Worm (Caenorhabditis elegans) whole organism, L3 larva: ENCODE measurements around the gene pmp-5.

ENCODE experiments used
- ama-1 ChIP-seq: fragments of 150-350 bp; optimal IDR thresholded peaks from 2 replicates; lab custom pipeline; 2018
- egl-27 ChIP-seq: sonication (generic microtip); optimal IDR thresholded peaks from 4 replicates; lab custom pipeline; 2017; ENCODE audit warnings: missing biosample characterization, missing genetic modification reagents, missing genetic modification characterization
- elt-2 ChIP-seq: sonication (generic microtip); optimal IDR thresholded peaks from 2 replicates; lab custom pipeline; 2016; ENCODE audit warnings: missing genetic modification reagents, mild to moderate bottlenecking, missing genetic modification characterization, missing compliant biosample characterization
- fkh-10 ChIP-seq: sonication (generic microtip); optimal IDR thresholded peaks from 2 replicates; lab custom pipeline; 2017; ENCODE audit warnings: missing biosample characterization, missing genetic modification reagents, missing genetic modification characterization
- lin-39 ChIP-seq: fragments of 150-350 bp; optimal IDR thresholded peaks from 2 replicates; lab custom pipeline; 2018; ENCODE audit warnings: missing biosample characterization, missing genetic modification reagents, missing genetic modification characterization
- pqm-1 ChIP-seq: fragments of 150-350 bp; optimal IDR thresholded peaks from 2 replicates; lab custom pipeline; 2017; ENCODE audit warnings: missing biosample characterization, missing genetic modification characterization, inconsistent platforms
- sea-2 ChIP-seq: fragments of 150-350 bp; sonication (generic microtip); optimal IDR thresholded peaks from 4 replicates; lab custom pipeline; 2014; ENCODE audit warnings: missing biosample characterization, missing genetic modification reagents, missing genetic modification characterization
- skn-1 ChIP-seq: fragments of 150-350 bp; optimal IDR thresholded peaks from 2 replicates; lab custom pipeline; 2014; ENCODE audit warnings: missing biosample characterization, missing genetic modification characterization
- snpc-4 ChIP-seq: fragments of 150-350 bp; optimal IDR thresholded peaks from 2 replicates; lab custom pipeline; 2014; ENCODE audit warnings: missing biosample characterization, missing genetic modification characterization

DNA sequence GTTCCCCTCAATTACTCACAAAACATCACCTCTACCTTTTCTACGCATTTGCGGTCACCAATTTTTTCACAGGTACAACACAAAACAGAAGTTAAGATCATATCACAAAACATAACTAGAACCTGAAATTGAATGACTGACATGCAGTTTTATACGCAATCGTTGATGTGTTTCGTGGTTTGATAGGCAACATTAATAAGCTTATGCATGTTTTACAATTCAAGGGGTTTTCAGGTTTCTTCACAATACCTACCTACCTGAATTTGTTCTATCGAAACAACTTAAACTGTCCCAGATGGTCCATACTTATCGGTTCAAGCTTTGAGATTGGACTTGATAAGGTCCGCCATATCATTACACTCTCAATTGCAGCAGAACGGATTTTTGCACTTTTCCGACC lies 15.1 kb downstream of the pmp-5 start:
- no peak for TF ChIP-seq sea-2 (GFP tag; lab: Kevin White, UChicago)
- no peak for TF ChIP-seq egl-27 (tag; lab: Kevin White, UChicago)
- TF ChIP-seq snpc-4, result no peak
- TF ChIP-seq pqm-1 (tag; lab: Kevin White, UChicago), result no peak
- TF ChIP-seq lin-39 (tag; lab: Kevin White, UChicago), result no peak
- TF ChIP-seq ama-1, result no peak
- TF ChIP-seq fkh-10 (GFP tag; lab: Kevin White, UChicago), result no peak
- TF ChIP-seq elt-2 (tag; lab: Kevin White, UChicago), result no peak
- no peak for TF ChIP-seq skn-1 (tag; lab: Kevin White, UChicago)
